Worm (Caenorhabditis elegans): ENCODE measurements around the gene Y59H11AR.3.
A peak's percentile ranks its signal among the peaks of the same experiment; 100 is the strongest.

Y59H11AR.3 gene

DNA sequence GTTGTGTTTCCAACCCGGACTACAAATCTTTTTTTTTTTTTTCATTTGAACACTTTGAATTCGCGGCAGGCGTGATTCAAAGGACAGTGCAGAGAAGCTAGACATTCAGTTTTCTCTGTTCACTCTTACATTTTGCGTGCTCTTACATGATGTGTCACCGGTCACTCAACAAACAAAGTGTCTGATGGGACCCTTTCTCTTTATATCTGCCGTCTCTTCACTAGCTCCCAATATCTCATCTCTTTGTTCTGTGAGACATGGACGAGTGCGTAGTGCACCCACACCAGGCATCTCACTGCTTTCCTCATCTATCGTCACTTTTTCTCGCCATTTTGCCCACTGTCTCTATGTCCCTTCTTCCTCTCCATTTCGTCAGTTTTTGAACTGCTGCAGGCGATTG lies 8.2 kb downstream of the Y59H11AR.3 start (continued):
- TF ChIP-seq ztf-11 (tag; optimal IDR thresholded peaks at IDR 0.05): no peak

DNA sequence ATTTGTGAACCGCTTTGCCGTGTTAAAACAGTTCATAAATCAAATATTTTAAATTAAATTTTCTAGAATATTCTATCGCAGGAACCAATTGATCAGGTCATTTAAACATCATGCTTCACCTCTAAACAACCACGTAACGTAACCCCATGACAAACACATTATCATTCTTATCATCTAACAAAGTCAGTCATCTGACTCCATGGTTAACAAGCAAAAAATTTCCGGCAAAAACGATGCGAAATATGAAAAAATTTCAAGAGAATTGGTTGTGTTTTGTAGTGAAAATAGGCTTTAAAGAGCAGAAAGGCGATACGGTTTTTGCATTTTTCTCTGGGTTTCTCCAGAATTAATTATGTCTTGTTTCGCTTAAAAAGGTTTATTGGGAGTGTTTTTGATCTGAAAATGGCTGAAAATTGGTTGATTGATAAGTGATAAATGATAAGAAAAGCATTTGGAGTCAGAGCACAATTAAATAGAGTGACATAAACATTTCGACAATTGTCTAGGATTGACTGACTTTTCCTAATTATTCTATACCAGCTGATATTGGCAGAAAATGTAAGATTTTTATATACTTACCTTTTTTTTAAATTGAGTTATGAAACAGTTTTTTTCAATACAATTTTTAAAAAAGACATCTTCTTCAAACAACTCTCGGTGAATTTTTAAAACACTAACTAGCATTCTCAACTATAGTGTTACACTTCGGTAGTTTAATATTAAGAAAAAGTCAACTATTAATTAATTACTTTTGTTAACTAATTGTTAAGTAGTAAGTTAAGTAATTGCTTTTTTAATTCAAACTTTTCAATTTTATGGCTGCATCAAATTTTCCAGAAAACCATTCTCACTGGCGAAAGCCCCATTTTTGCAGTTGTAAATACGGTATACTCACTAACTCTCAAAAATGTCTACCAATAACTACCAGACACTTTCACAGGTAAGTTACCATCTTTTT lies 9.9 kb downstream of the Y59H11AR.3 start, which contains the start of gene catp-7:
catp-7 (plus strand) TSS at position 908 of the 958 bp plus-strand sequence.
- no peak for TF ChIP-seq snpc-4 (tag; optimal IDR thresholded peaks at IDR 0.05)
- TF ChIP-seq gmeb-1 (tag; optimal IDR thresholded peaks at IDR 0.05): peak; percentile 43
- TF ChIP-seq unc-39 (tag; optimal IDR thresholded peaks at IDR 0.05): no peak
- peak; percentile 25 for TF ChIP-seq sma-3 (GFP tag; optimal IDR thresholded peaks at IDR 0.05)
- no peak for TF ChIP-seq unc-62 (GFP tag; optimal IDR thresholded peaks at IDR 0.05)
- TF ChIP-seq mab-5 (tag; optimal IDR thresholded peaks at IDR 0.05): no peak
- TF ChIP-seq Y55F3AM.14 (GFP tag; optimal IDR thresholded peaks at IDR 0.05): no peak
- no peak for TF ChIP-seq aly-2 (tag; optimal IDR thresholded peaks at IDR 0.05)
- no peak for TF ChIP-seq nhr-10 (tag; optimal IDR thresholded peaks at IDR 0.05)
- no peak for TF ChIP-seq egl-27 (tag; optimal IDR thresholded peaks at IDR 0.05)
- no peak for TF ChIP-seq skn-1 (tag; optimal IDR thresholded peaks at IDR 0.05)
- peak; percentile 23 for TF ChIP-seq nhr-129 (tag; optimal IDR thresholded peaks at IDR 0.05)
- no peak for TF ChIP-seq lin-13 (GFP tag; optimal IDR thresholded peaks at IDR 0.05)
- peak; percentile 77 for TF ChIP-seq crh-2 (tag; optimal IDR thresholded peaks at IDR 0.05)
- TF ChIP-seq ZK546.5 (tag; optimal IDR thresholded peaks at IDR 0.05): no peak
- no peak for TF ChIP-seq lin-39 (tag; optimal IDR thresholded peaks at IDR 0.05)
- no peak for TF ChIP-seq ztf-1 (GFP tag; conservative IDR thresholded peaks at IDR 0.05)
- TF ChIP-seq ceh-82 (tag; optimal IDR thresholded peaks at IDR 0.05): no peak
- no peak for TF ChIP-seq blmp-1 (tag; optimal IDR thresholded peaks at IDR 0.05; ENCODE audit: insufficient read depth)
- peak; percentile 6 for TF ChIP-seq F13H6.1 (tag; optimal IDR thresholded peaks at IDR 0.05)
- peak; percentile 56 for TF ChIP-seq fos-1 (tag; optimal IDR thresholded peaks at IDR 0.05)
- TF ChIP-seq alr-1 (tag; optimal IDR thresholded peaks at IDR 0.05): no peak
- TF ChIP-seq ztf-4 (tag; optimal IDR thresholded peaks at IDR 0.05): no peak
- no peak for TF ChIP-seq dmd-4 (tag; optimal IDR thresholded peaks at IDR 0.05)
- no peak for TF ChIP-seq nhr-11 (tag; optimal IDR thresholded peaks at IDR 0.05)
- no peak for TF ChIP-seq sem-4 (tag; optimal IDR thresholded peaks at IDR 0.05)
- no peak for TF ChIP-seq nhr-21 (tag; optimal IDR thresholded peaks at IDR 0.05)
- TF ChIP-seq C34F6.9 (tag; optimal IDR thresholded peaks at IDR 0.05): no peak
- no peak for TF ChIP-seq mbf-1 (tag; optimal IDR thresholded peaks at IDR 0.05)

DNA sequence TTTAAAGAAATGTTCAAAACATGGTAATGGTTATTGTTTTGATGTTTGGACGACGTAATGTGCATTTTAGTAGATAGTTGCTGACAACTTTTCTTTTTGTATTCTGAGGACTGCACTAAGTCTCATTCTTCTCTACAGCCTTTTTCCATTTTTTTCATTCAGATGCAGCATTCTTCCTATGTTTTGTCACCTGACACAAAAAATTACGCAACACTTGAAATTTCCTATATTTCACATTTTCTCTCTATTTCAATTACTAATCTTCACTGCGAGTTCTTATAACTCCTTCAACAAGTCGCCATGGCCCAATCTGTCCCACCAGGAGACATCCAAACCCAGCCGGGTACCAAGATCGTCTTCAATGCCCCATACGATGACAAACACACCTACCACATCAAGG lies 24.1 kb downstream of the Y59H11AR.3 start, which contains the start of gene Y59H11AM.1:
Y59H11AM.1 (plus strand) TSS at position 301 of the 400 bp plus-strand sequence.
- no peak for TF ChIP-seq unc-39 (tag; optimal IDR thresholded peaks at IDR 0.05)
- TF ChIP-seq R02D3.7 (tag; optimal IDR thresholded peaks at IDR 0.05): no peak
- TF ChIP-seq unc-62 (GFP tag; optimal IDR thresholded peaks at IDR 0.05): no peak
- TF ChIP-seq unc-55 (GFP tag; optimal IDR thresholded peaks at IDR 0.05): no peak
- no peak for TF ChIP-seq sma-9 (GFP tag; optimal IDR thresholded peaks at IDR 0.05)
- TF ChIP-seq sma-9 (tag; optimal IDR thresholded peaks at IDR 0.05): no peak
- TF ChIP-seq skn-1 (tag; optimal IDR thresholded peaks at IDR 0.05): no peak
- TF ChIP-seq nhr-237 (tag; optimal IDR thresholded peaks at IDR 0.05): no peak
- no peak for TF ChIP-seq F13H6.1 (tag; optimal IDR thresholded peaks at IDR 0.05)
- TF ChIP-seq fos-1 (tag; optimal IDR thresholded peaks at IDR 0.05): no peak
- TF ChIP-seq nhr-23 (tag; optimal IDR thresholded peaks at IDR 0.05): no peak

DNA sequence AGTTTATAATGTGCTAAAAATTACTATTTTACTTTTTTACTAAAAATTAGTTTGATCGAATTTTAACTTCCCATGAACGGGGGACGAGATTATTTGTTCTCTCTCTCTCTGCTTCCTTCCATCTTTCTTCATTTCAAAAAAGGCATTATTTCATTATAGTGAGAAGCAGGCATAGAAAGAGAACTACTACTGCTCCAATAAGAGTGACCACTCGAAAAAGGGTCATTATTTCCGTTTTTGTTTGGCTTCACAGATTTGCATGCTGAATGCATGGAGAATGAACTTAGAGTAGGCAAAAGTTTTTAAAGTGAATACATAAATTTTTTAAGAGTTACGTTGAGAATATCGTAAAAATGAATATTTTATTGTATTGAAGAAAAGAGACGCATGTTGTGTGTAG lies 24.5 kb downstream of the Y59H11AR.3 start:
- TF ChIP-seq mab-5 (tag; optimal IDR thresholded peaks at IDR 0.05): no peak
- no peak for TF ChIP-seq blmp-1 (tag; optimal IDR thresholded peaks at IDR 0.05; ENCODE audit: insufficient read depth)
- no peak for TF ChIP-seq ceh-82 (tag; optimal IDR thresholded peaks at IDR 0.05)
- TF ChIP-seq nhr-25 (tag; optimal IDR thresholded peaks at IDR 0.05): no peak
- no peak for TF ChIP-seq nhr-6 (tag; optimal IDR thresholded peaks at IDR 0.05)
- TF ChIP-seq gmeb-1 (tag; optimal IDR thresholded peaks at IDR 0.05): no peak
- no peak for TF ChIP-seq ama-1 (optimal IDR thresholded peaks at IDR 0.05)
